Fruit fly (Drosophila melanogaster) whole organism, embryonic: ENCODE data around the gene synr.

Source experiments
- Ada2b ChIP-seq: fragments of 200-800 bp; sonication (Bioruptor generic); IDR thresholded peaks from 2 replicates; pipeline ENCODE4 v1.3.6; 2022; ENCODE audit warnings: missing biosample characterization, missing genetic modification characterization
- Antp ChIP-seq: fragments of 200-800 bp; sonication (Bioruptor generic); optimal IDR thresholded peaks from 3 replicates; lab custom pipeline; 2016; ENCODE audit warnings: missing biosample characterization, missing genetic modification characterization
- B-H1 ChIP-seq: fragments of 200-800 bp; sonication (Bioruptor generic); IDR thresholded peaks from 3 replicates; pipeline ENCODE4 v1.3.6; 2022; ENCODE audit warnings: missing biosample characterization, missing genetic modification characterization
- Blimp-1 ChIP-seq: fragments of 200-800 bp; sonication (Bioruptor generic); optimal IDR thresholded peaks from 3 replicates; lab custom pipeline; 2018; ENCODE audit warnings: missing biosample characterization, missing genetic modification characterization, mild to moderate bottlenecking, moderate library complexity, missing genetic modification reagents
- BtbVII ChIP-seq: fragments of 200-800 bp; sonication (Bioruptor generic); optimal IDR thresholded peaks from 3 replicates; lab custom pipeline; 2017; ENCODE audit warnings: missing biosample characterization, mild to moderate bottlenecking, missing genetic modification characterization
- CG10209 ChIP-seq: fragments of 200-800 bp; sonication (Bioruptor generic); optimal IDR thresholded peaks from 3 replicates; lab custom pipeline; 2017; ENCODE audit warnings: missing biosample characterization, mild to moderate bottlenecking, missing genetic modification characterization, missing genetic modification reagents
- CG1024 ChIP-seq: fragments of 200-800 bp; sonication (Bioruptor generic); IDR thresholded peaks from 2 replicates; pipeline ENCODE4 v1.3.6; 2022; ENCODE audit warnings: missing biosample characterization, missing genetic modification characterization
- CG10431 ChIP-seq: fragments of 200-800 bp; sonication (Bioruptor generic); optimal IDR thresholded peaks from 3 replicates; lab custom pipeline; 2018; ENCODE audit warnings: missing biosample characterization, mild to moderate bottlenecking, missing genetic modification characterization
- CG11560 ChIP-seq: fragments of 200-800 bp; sonication (Bioruptor generic); IDR thresholded peaks from 3 replicates; pipeline ENCODE4 v1.3.6; 2022; ENCODE audit warnings: missing biosample characterization, missing genetic modification characterization
- CG11695 ChIP-seq: fragments of 200-800 bp; sonication (Bioruptor generic); IDR thresholded peaks from 3 replicates; pipeline ENCODE4 v1.3.6; 2022; ENCODE audit warnings: missing biosample characterization, missing genetic modification characterization
- CG12236 ChIP-seq: fragments of 200-800 bp; sonication (Bioruptor generic); optimal IDR thresholded peaks from 2 replicates; lab custom pipeline; 2016; ENCODE audit warnings: missing biosample characterization, missing genetic modification characterization
- CG12391 ChIP-seq: fragments of 200-800 bp; sonication (Bioruptor generic); optimal IDR thresholded peaks from 3 replicates; lab custom pipeline; 2018; ENCODE audit warnings: missing biosample characterization, mild to moderate bottlenecking, missing genetic modification characterization, moderate library complexity
- CG14441 ChIP-seq: fragments of 200-800 bp; sonication (Bioruptor generic); IDR thresholded peaks from 2 replicates; pipeline ENCODE4 v1.3.6; 2022; ENCODE audit warnings: missing biosample characterization, missing genetic modification characterization
- CG15601 ChIP-seq: fragments of 200-800 bp; sonication (Bioruptor generic); optimal IDR thresholded peaks from 3 replicates; lab custom pipeline; 2019; ENCODE audit warnings: missing biosample characterization, mild to moderate bottlenecking, missing genetic modification characterization, moderate library complexity
- CG1792 ChIP-seq: fragments of 200-800 bp; sonication (Bioruptor generic); optimal IDR thresholded peaks from 2 replicates; lab custom pipeline; 2016; ENCODE audit warnings: missing biosample characterization, missing genetic modification characterization
- CG18764 ChIP-seq: fragments of 200-800 bp; sonication (Bioruptor generic); optimal IDR thresholded peaks from 3 replicates; lab custom pipeline; 2016; ENCODE audit warnings: missing biosample characterization, missing genetic modification characterization
- CG34422 ChIP-seq: fragments of 200-800 bp; sonication (Bioruptor generic); IDR thresholded peaks from 3 replicates; pipeline ENCODE4 v1.3.6; 2022; ENCODE audit warnings: missing biosample characterization, missing genetic modification characterization
- CG42726 ChIP-seq: fragments of 200-800 bp; sonication (Bioruptor generic); IDR thresholded peaks from 2 replicates; pipeline ENCODE4 v1.3.6; 2022; ENCODE audit warnings: missing biosample characterization, missing genetic modification characterization; ENCODE audit not compliant: partially characterized antibody
- CG4854 ChIP-seq: fragments of 200-800 bp; sonication (Bioruptor generic); optimal IDR thresholded peaks from 2 replicates; lab custom pipeline; 2016; ENCODE audit warnings: missing biosample characterization, missing genetic modification characterization, inconsistent platforms
- CG8478 ChIP-seq: fragments of >200 bp; optimal IDR thresholded peaks from 2 replicates; lab custom pipeline; 2018
- CHES-1-like ChIP-seq: fragments of 200-800 bp; sonication (Bioruptor generic); optimal IDR thresholded peaks from 2 replicates; lab custom pipeline; 2016; ENCODE audit warnings: missing biosample characterization, missing genetic modification characterization
- Doc3 ChIP-seq: fragments of 200-800 bp; sonication (Bioruptor generic); IDR thresholded peaks from 3 replicates; pipeline ENCODE4 v1.3.6; 2022; ENCODE audit warnings: missing biosample characterization, missing genetic modification characterization; ENCODE audit not compliant: partially characterized antibody
- Ets97D ChIP-seq: fragments of 200-800 bp; sonication (Bioruptor generic); optimal IDR thresholded peaks from 3 replicates; lab custom pipeline; 2016; ENCODE audit warnings: missing biosample characterization, missing genetic modification characterization
- Fer1 ChIP-seq: fragments of 200-800 bp; sonication (Bioruptor generic); optimal IDR thresholded peaks from 2 replicates; lab custom pipeline; 2017; ENCODE audit warnings: missing biosample characterization, mild to moderate bottlenecking, missing genetic modification characterization
- Gsc ChIP-seq: fragments of 200-800 bp; sonication (Bioruptor generic); IDR thresholded peaks from 2 replicates; pipeline ENCODE4 v1.3.6; 2022; ENCODE audit warnings: missing biosample characterization, missing genetic modification characterization
- HHEX ChIP-seq: fragments of 200-800 bp; sonication (Bioruptor generic); optimal IDR thresholded peaks from 3 replicates; lab custom pipeline; 2017; ENCODE audit warnings: missing biosample characterization, mild to moderate bottlenecking, missing genetic modification characterization, missing genetic modification reagents
- Lpt ChIP-seq: fragments of >200 bp; optimal IDR thresholded peaks from 2 replicates; lab custom pipeline; 2018; ENCODE audit warnings: missing biosample characterization, missing genetic modification characterization
- MBD-R2 ChIP-seq: fragments of 200-800 bp; sonication (Bioruptor generic); IDR thresholded peaks from 2 replicates; pipeline ENCODE4 v1.3.6; 2022; ENCODE audit warnings: missing biosample characterization, missing genetic modification characterization
- MTF-1 ChIP-seq: fragments of 200-800 bp; sonication (Bioruptor generic); optimal IDR thresholded peaks from 2 replicates; lab custom pipeline; 2018; ENCODE audit warnings: missing biosample characterization, mild to moderate bottlenecking, missing genetic modification characterization, borderline replicate concordance
- Mad ChIP-seq: fragments of 200-800 bp; sonication (Bioruptor generic); optimal IDR thresholded peaks from 2 replicates; lab custom pipeline; 2016; ENCODE audit warnings: missing biosample characterization, missing genetic modification characterization
- Poxn ChIP-seq: fragments of 200-800 bp; sonication (Bioruptor generic); IDR thresholded peaks from 2 replicates; pipeline ENCODE4 v1.3.6; 2022; ENCODE audit warnings: missing biosample characterization, missing genetic modification characterization
- Rfx ChIP-seq: fragments of 200-800 bp; sonication (Bioruptor generic); IDR thresholded peaks from 2 replicates; pipeline ENCODE4 v1.3.6; 2022; ENCODE audit warnings: missing biosample characterization, missing genetic modification characterization
- Sox100B ChIP-seq: fragments of 200-800 bp; sonication (Bioruptor generic); optimal IDR thresholded peaks from 3 replicates; lab custom pipeline; 2018; ENCODE audit warnings: missing biosample characterization, mild to moderate bottlenecking, missing genetic modification characterization
- Sry-δ ChIP-seq: fragments of 200-800 bp; sonication (Bioruptor generic); optimal IDR thresholded peaks from 2 replicates; lab custom pipeline; 2016; ENCODE audit warnings: missing biosample characterization, missing genetic modification characterization
- TFAM ChIP-seq: fragments of 200-800 bp; sonication (Bioruptor generic); optimal IDR thresholded peaks from 2 replicates; lab custom pipeline; 2017; ENCODE audit warnings: missing biosample characterization, missing genetic modification characterization, inconsistent platforms
- abd-A ChIP-seq: fragments of 200-800 bp; sonication (Bioruptor generic); optimal IDR thresholded peaks from 3 replicates; lab custom pipeline; 2019; ENCODE audit warnings: missing biosample characterization, mild to moderate bottlenecking, missing genetic modification characterization, moderate library complexity
- crol ChIP-seq: fragments of 200-800 bp; sonication (Bioruptor generic); IDR thresholded peaks from 2 replicates; pipeline ENCODE4 v1.3.6; 2022; ENCODE audit warnings: missing biosample characterization, missing genetic modification characterization
- dm ChIP-seq: fragments of 200-800 bp; sonication (Bioruptor generic); optimal IDR thresholded peaks from 3 replicates; lab custom pipeline; 2016; ENCODE audit warnings: missing biosample characterization, missing genetic modification characterization
- dysf ChIP-seq: fragments of 200-800 bp; sonication (Bioruptor generic); IDR thresholded peaks from 3 replicates; pipeline ENCODE4 v1.3.6; 2022; ENCODE audit warnings: missing biosample characterization, missing genetic modification characterization
- fru ChIP-seq: fragments of >200 bp; optimal IDR thresholded peaks from 2 replicates; lab custom pipeline; 2017
- lmd ChIP-seq: fragments of 200-800 bp; sonication (Bioruptor generic); IDR thresholded peaks from 2 replicates; pipeline ENCODE4 v1.3.6; 2022; ENCODE audit warnings: missing biosample characterization, missing genetic modification characterization
- pnt ChIP-seq: fragments of 200-800 bp; sonication (Bioruptor generic); optimal IDR thresholded peaks from 3 replicates; lab custom pipeline; 2016; ENCODE audit warnings: missing biosample characterization, missing genetic modification characterization
- sens ChIP-seq: fragments of 200-800 bp; sonication (Bioruptor generic); peaks from one replicate; lab custom pipeline; 2016; ENCODE audit warnings: missing biosample characterization, missing genetic modification characterization
- sens-2 ChIP-seq: fragments of 200-800 bp; sonication (Bioruptor generic); IDR thresholded peaks from 2 replicates; pipeline ENCODE4 v1.3.6; 2022; ENCODE audit warnings: missing biosample characterization, missing genetic modification characterization
- sisA ChIP-seq: fragments of 200-800 bp; sonication (Bioruptor generic); IDR thresholded peaks from 2 replicates; pipeline ENCODE4 v1.3.6; 2022; ENCODE audit warnings: missing biosample characterization, missing genetic modification characterization
- slou ChIP-seq: fragments of 200-800 bp; sonication (Bioruptor generic); optimal IDR thresholded peaks from 3 replicates; lab custom pipeline; 2016; ENCODE audit warnings: missing biosample characterization, missing genetic modification characterization
- sob ChIP-seq: fragments of 200-800 bp; sonication (Bioruptor generic); IDR thresholded peaks from 2 replicates; pipeline ENCODE4 v1.3.6; 2022; ENCODE audit warnings: missing biosample characterization, missing genetic modification characterization
- sqz ChIP-seq: fragments of 200-800 bp; sonication (Bioruptor generic); optimal IDR thresholded peaks from 3 replicates; lab custom pipeline; 2018; ENCODE audit warnings: missing biosample characterization, mild to moderate bottlenecking, missing genetic modification characterization
- usp ChIP-seq: fragments of >200 bp; optimal IDR thresholded peaks from 2 replicates; lab custom pipeline; 2017; ENCODE audit warnings: missing biosample characterization, missing genetic modification characterization
- vfl ChIP-seq: fragments of 200-800 bp; sonication (Bioruptor generic); optimal IDR thresholded peaks from 2 replicates; lab custom pipeline; 2016; ENCODE audit warnings: missing biosample characterization, missing genetic modification characterization
- wdn ChIP-seq: fragments of 200-800 bp; sonication (Bioruptor generic); IDR thresholded peaks from 2 replicates; pipeline ENCODE4 v1.3.6; 2022; ENCODE audit warnings: missing biosample characterization, missing genetic modification characterization
- wek ChIP-seq: fragments of 200-800 bp; sonication (Bioruptor generic); optimal IDR thresholded peaks from 3 replicates; lab custom pipeline; 2018; ENCODE audit warnings: missing biosample characterization, mild to moderate bottlenecking, missing genetic modification characterization, moderate library complexity

Gene synr

DNA sequence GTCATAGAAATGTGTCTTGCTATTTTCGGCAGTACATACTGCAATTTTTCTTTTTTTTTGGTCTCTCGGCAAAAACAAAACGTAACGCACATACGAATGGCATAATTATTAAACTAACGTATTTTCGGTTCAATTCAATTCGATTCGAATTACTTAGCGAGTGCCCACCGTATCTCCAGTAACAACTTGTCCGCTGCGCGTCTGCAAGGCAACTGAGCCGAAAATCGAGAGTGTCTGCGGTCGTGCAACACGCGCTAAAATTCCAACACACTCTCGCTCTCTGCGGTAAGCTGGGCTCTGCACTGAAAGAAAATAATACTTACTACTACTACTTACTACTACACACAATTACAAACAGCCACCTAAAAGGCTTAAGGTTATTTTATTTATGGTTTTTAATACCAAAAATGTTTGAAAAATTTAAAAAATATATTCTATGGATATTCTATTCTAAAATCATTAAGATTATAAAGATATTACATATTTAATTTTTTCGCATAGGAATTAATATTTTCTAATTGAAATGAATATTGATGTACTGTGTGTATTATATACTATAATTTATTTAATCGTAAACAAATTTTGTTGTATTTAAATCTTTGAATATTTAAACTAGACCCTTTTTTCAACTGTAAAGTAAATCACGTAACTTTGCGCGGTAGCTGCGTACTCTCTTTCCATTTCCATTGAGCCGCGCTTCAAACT, 35.8 kb upstream of the synr start, which contains the start of gene snsl (continued):
- TF ChIP-seq CHES-1-like (no peak), Fer1 (GFP tag; lab: Kevin White, UChicago) (peak; percentile 59), usp (GFP tag; lab: Kevin White, UChicago) (no peak), dm (GFP tag; lab: Kevin White, UChicago) (no peak), sens (GFP tag; lab: Kevin White, UChicago) (peak; percentile 84), TFAM (GFP tag; lab: Kevin White, UChicago) (no peak), slou (peak; percentile 8), CG42726 (GFP tag; lab: Robert Waterston, UW) (0 out of 2 replicates have a peak, but pooled peaks have one; percentile 36), Poxn (GFP tag; lab: Robert Waterston, UW) (no peak), Mad (no peak), CG8478 (lab: Kevin White, UChicago) (no peak), Doc3 (GFP tag; lab: Robert Waterston, UW) (no peak), wek (GFP tag; lab: Kevin White, UChicago) (no peak), HHEX (GFP tag; lab: Kevin White, UChicago) (peak; percentile 23), CG4854 (GFP tag; lab: Kevin White, UChicago) (no peak), CG18764 (GFP tag; lab: Kevin White, UChicago) (no peak), CG14441 (0 out of 2 replicates have a peak, but pooled peaks have one; percentile 25), crol (GFP tag; lab: Robert Waterston, UW) (no peak), BtbVII (GFP tag; lab: Kevin White, UChicago) (peak; percentile 31), wdn (GFP tag; lab: Robert Waterston, UW) (no peak), CG34422 (GFP tag; lab: Robert Waterston, UW) (peak; percentile 31; the same call in 1 of the 3 replicates), sisA (GFP tag; lab: Robert Waterston, UW) (no peak; the same call in 1 of the 2 replicates), pnt (GFP tag; lab: Kevin White, UChicago) (no peak), Gsc (GFP tag; lab: Robert Waterston, UW) (no peak), MBD-R2 (peak; percentile 21; the same call in 1 of the 2 replicates), MTF-1 (GFP tag; lab: Kevin White, UChicago) (no peak), Lpt (GFP tag; lab: Kevin White, UChicago) (no peak), Ets97D (no peak), Blimp-1 (GFP tag; lab: Kevin White, UChicago) (peak; percentile 64), fru (lab: Kevin White, UChicago) (no peak), CG10209 (GFP tag; lab: Kevin White, UChicago) (peak; percentile 43), dysf (GFP tag; lab: Robert Waterston, UW) (peak; percentile 73), sob (GFP tag; lab: Robert Waterston, UW) (no peak; the same call in 1 of the 2 replicates), Rfx (no peak), abd-A (no peak), CG12391 (tag; lab: Kevin White, UChicago) (peak; percentile 81), Ada2b (GFP tag; lab: Robert Waterston, UW) (peak; percentile 29; the same call in 1 of the 2 replicates), vfl (GFP tag; lab: Kevin White, UChicago) (no peak), CG1024 (no peak), sens-2 (GFP tag; lab: Robert Waterston, UW) (no peak), B-H1 (GFP tag; lab: Robert Waterston, UW) (no peak), CG11560 (tag; lab: Robert Waterston, UW) (no peak), CG10431 (no peak), lmd (GFP tag; lab: Robert Waterston, UW) (peak; percentile 37; the same call in 1 of the 2 replicates), CG15601 (tag; lab: Kevin White, UChicago) (peak; percentile 60), sqz (GFP tag; lab: Kevin White, UChicago) (no peak), CG1792 (GFP tag; lab: Kevin White, UChicago) (no peak), CG12236 (GFP tag; lab: Kevin White, UChicago) (no peak), Antp (GFP tag; lab: Kevin White, UChicago) (no peak), CG11695 (peak; percentile 61), Sox100B (GFP tag; lab: Kevin White, UChicago) (peak; percentile 87), Sry-δ (GFP tag; lab: Kevin White, UChicago) (no peak)
